Fruit fly (Drosophila melanogaster) whole organism, pupa: ENCODE results near the gene He.

Experiments
- CG10348 ChIP-seq: fragments of 200-800 bp; sonication (Bioruptor generic); IDR thresholded peaks from 2 replicates; pipeline ENCODE4 v1.3.6; 2022; ENCODE audit warnings: missing biosample characterization, missing genetic modification characterization
- CG12605 ChIP-seq: fragments of 200-800 bp; sonication (Bioruptor generic); IDR thresholded peaks from 2 replicates; pipeline ENCODE4 v1.3.6; 2022; ENCODE audit warnings: missing biosample characterization, missing genetic modification characterization
- CG13204 ChIP-seq: fragments of 200-800 bp; sonication (Bioruptor generic); optimal IDR thresholded peaks from 2 replicates; lab custom pipeline; 2018; ENCODE audit warnings: missing biosample characterization, mild to moderate bottlenecking, missing genetic modification characterization, moderate library complexity
- CG14655 ChIP-seq: fragments of 200-800 bp; sonication (Bioruptor generic); optimal IDR thresholded peaks from 3 replicates; lab custom pipeline; 2017; ENCODE audit warnings: mild to moderate bottlenecking, missing biosample characterization, missing genetic modification reagents, missing genetic modification characterization
- CG15710 ChIP-seq: fragments of 200-800 bp; sonication (Bioruptor generic); optimal IDR thresholded peaks from 2 replicates; lab custom pipeline; 2018; ENCODE audit warnings: missing biosample characterization, mild to moderate bottlenecking, missing genetic modification characterization, moderate library complexity
- CG17806 ChIP-seq: fragments of 200-800 bp; sonication (Bioruptor generic); optimal IDR thresholded peaks from 2 replicates; lab custom pipeline; 2018; ENCODE audit warnings: missing biosample characterization, mild to moderate bottlenecking, missing genetic modification characterization, moderate library complexity
- CG32121 ChIP-seq: fragments of 200-800 bp; sonication (Bioruptor generic); IDR thresholded peaks from 2 replicates; pipeline ENCODE4 v1.3.6; 2022; ENCODE audit warnings: missing biosample characterization, missing genetic modification characterization
- CG34367 ChIP-seq: fragments of 200-800 bp; sonication (Bioruptor generic); optimal IDR thresholded peaks from 2 replicates; lab custom pipeline; 2018; ENCODE audit warnings: missing biosample characterization, mild to moderate bottlenecking, missing genetic modification characterization
- CG4496 ChIP-seq: fragments of 200-800 bp; sonication (Bioruptor generic); IDR thresholded peaks from 3 replicates; pipeline ENCODE4 v1.3.6; 2022; ENCODE audit warnings: missing biosample characterization, missing genetic modification characterization
- CG8159 ChIP-seq: fragments of 200-800 bp; sonication (Bioruptor generic); optimal IDR thresholded peaks from 3 replicates; lab custom pipeline; 2018; ENCODE audit warnings: missing biosample characterization, mild to moderate bottlenecking, missing genetic modification characterization, moderate library complexity
- CG8301 ChIP-seq: fragments of 200-800 bp; sonication (Bioruptor generic); optimal IDR thresholded peaks from 2 replicates; lab custom pipeline; 2018; ENCODE audit warnings: missing biosample characterization, mild to moderate bottlenecking, missing genetic modification characterization
- CG9948 ChIP-seq: fragments of 200-800 bp; sonication (Bioruptor generic); optimal IDR thresholded peaks from 2 replicates; lab custom pipeline; 2018; ENCODE audit warnings: missing biosample characterization, mild to moderate bottlenecking, missing genetic modification characterization, moderate library complexity
- D1 ChIP-seq: fragments of 200-800 bp; sonication (Bioruptor generic); optimal IDR thresholded peaks from 2 replicates; lab custom pipeline; 2018; ENCODE audit warnings: missing biosample characterization, mild to moderate bottlenecking, missing genetic modification characterization, moderate library complexity
- EcR ChIP-seq: fragments of 200-800 bp; sonication (Bioruptor generic); optimal IDR thresholded peaks from 3 replicates; lab custom pipeline; 2019; ENCODE audit warnings: missing biosample characterization, missing genetic modification characterization, mild to moderate bottlenecking, moderate library complexity, missing genetic modification reagents
- Ets98B ChIP-seq: fragments of 200-800 bp; sonication (Bioruptor generic); IDR thresholded peaks from 2 replicates; pipeline ENCODE4 v1.3.6; 2022; ENCODE audit warnings: missing biosample characterization, missing genetic modification characterization
- Pif1A ChIP-seq: fragments of 200-800 bp; sonication (Bioruptor generic); optimal IDR thresholded peaks from 3 replicates; lab custom pipeline; 2016; ENCODE audit warnings: missing biosample characterization, missing genetic modification characterization
- Pif1B ChIP-seq: fragments of 200-800 bp; sonication (Bioruptor generic); optimal IDR thresholded peaks from 3 replicates; lab custom pipeline; 2016; ENCODE audit warnings: missing biosample characterization, missing genetic modification characterization
- Snoo ChIP-seq: fragments of 200-800 bp; sonication (Bioruptor generic); optimal IDR thresholded peaks from 3 replicates; lab custom pipeline; 2017; ENCODE audit warnings: missing biosample characterization, mild to moderate bottlenecking, missing genetic modification characterization, inconsistent platforms
- fd96Ca ChIP-seq: fragments of 200-800 bp; sonication (Bioruptor generic); IDR thresholded peaks from 3 replicates; pipeline ENCODE4 v1.3.6; 2022; ENCODE audit warnings: missing biosample characterization, missing genetic modification characterization
- gl ChIP-seq: fragments of 200-800 bp; sonication (Bioruptor generic); optimal IDR thresholded peaks from 2 replicates; lab custom pipeline; 2018; ENCODE audit warnings: missing biosample characterization, mild to moderate bottlenecking, missing genetic modification characterization
- rn ChIP-seq: fragments of 200-800 bp; sonication (Bioruptor generic); IDR thresholded peaks from 2 replicates; pipeline ENCODE4 v1.3.6; 2022; ENCODE audit warnings: missing biosample characterization, missing genetic modification characterization

Gene He

DNA sequence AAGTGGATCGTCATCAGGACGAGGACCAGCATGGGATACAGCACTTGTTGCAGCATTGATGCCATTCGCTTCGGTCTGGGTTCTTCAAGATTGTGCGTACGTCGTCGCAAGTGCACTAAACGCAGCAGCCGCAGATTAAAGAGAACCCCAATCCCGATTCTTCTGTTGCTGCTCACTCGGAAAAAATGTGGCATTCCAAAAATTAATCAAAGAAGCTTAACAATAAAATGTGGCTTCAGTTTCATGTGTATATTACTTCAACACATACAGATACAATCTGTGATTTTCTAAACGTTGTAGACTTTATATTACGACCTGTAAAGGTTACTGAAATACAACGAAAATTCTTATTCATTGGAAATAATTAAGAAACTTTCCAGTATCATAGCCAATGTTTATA is 47.4 kb upstream of the He start, which contains the start of gene NimC3:
Gene NimC3, minus strand, starts transcription at position 101 of the 400 bp plus-strand sequence.
- TF ChIP-seq CG9948 (tag; lab: Kevin White, UChicago) (peak; percentile 27), EcR (GFP tag; lab: Kevin White, UChicago) (no peak), gl (tag; lab: Kevin White, UChicago) (no peak), Snoo (tag; lab: Kevin White, UChicago) (no peak), CG32121 (GFP tag; lab: Robert Waterston, UW) (no peak), CG10348 (no peak), CG14655 (GFP tag; lab: Kevin White, UChicago) (peak; percentile 46), rn (GFP tag; lab: Robert Waterston, UW) (no peak), CG17806 (tag; lab: Kevin White, UChicago) (no peak), CG34367 (no peak), CG12605 (GFP tag; lab: Robert Waterston, UW) (no peak), CG8301 (peak; percentile 19), CG8159 (tag; lab: Kevin White, UChicago) (peak; percentile 41)

DNA sequence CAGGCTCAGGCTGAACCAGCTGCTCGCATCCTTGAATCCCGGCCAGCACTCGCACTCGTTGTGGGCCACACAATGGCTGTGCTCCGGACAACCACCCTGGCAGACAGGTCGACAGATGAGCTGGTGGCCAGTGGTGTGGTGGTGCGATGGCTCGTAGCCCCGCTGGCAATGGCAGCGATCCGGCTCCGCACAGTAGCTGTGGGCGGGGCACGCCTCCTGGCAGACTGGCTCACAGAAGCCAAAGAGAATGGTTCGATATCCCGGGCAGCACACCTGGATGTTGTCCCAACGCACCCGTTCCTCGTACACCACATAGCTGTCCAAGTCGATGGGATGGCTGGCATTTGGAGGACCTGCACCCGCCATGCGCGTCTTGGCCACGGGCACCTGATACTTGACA is 46.9 kb upstream of the He start:
- TF ChIP-seq fd96Ca (no peak), CG32121 (GFP tag; lab: Robert Waterston, UW) (no peak), Pif1B (GFP tag; lab: Kevin White, UChicago) (no peak), CG4496 (GFP tag; lab: Robert Waterston, UW) (no peak), CG15710 (tag; lab: Kevin White, UChicago) (no peak), Pif1A (no peak), rn (GFP tag; lab: Robert Waterston, UW) (no peak), gl (tag; lab: Kevin White, UChicago) (no peak), D1 (tag; lab: Kevin White, UChicago) (no peak), CG10348 (no peak), Ets98B (no peak)

DNA sequence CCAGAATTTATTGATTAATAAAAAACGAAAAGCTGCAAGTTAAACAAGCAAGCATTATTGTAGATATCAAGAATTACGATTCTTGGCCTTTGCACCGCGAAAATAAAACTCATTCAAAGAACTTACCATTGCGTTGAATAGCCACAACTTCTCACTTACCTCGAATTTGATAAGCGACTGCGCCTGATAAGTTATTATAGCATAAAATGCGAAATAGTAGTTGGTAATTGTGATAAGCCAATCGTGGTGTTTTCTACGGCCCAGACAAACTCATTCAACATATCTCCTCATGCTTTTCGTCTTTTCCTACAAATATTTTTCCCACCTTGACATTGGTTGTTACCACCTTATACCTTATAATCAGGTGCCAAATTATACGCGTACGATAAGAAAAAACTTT is 42.4 kb upstream of the He start:
- TF ChIP-seq rn (GFP tag; lab: Robert Waterston, UW) = no peak
- TF ChIP-seq D1 (tag; lab: Kevin White, UChicago) = no peak
- TF ChIP-seq CG9948 (tag; lab: Kevin White, UChicago) = no peak
- no peak for TF ChIP-seq CG14655 (GFP tag; lab: Kevin White, UChicago)
- no peak for TF ChIP-seq CG17806 (tag; lab: Kevin White, UChicago)
- TF ChIP-seq Snoo (tag; lab: Kevin White, UChicago) = no peak
- TF ChIP-seq gl (tag; lab: Kevin White, UChicago) = no peak
- TF ChIP-seq Ets98B = no peak

DNA sequence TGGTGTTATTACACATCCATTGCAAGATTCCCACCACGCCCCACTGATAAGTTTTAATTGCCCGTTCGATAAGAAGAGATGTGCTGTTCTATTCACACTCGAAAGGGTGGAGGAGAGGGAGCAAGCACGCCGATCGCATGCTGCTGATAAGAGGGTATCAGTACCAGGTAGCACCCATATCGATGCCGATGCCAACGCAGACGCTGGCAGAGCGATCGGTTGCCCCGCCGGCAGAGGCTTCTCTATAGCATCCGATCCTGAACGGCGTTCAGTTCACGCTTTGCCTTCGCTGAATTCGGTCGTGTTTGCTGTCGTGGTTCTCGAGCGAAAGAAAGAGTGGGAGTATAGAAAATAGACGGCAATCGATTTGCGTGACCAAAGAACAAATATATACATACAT is 40.7 kb upstream of the He start:
- no peak for TF ChIP-seq EcR (GFP tag; lab: Kevin White, UChicago)
- no peak for TF ChIP-seq Ets98B
- TF ChIP-seq Pif1B (GFP tag; lab: Kevin White, UChicago) = no peak
- no peak for TF ChIP-seq Snoo (tag; lab: Kevin White, UChicago)
- no peak for TF ChIP-seq CG15710 (tag; lab: Kevin White, UChicago)
- no peak for TF ChIP-seq CG8301
- no peak for TF ChIP-seq gl (tag; lab: Kevin White, UChicago)
- no peak for TF ChIP-seq rn (GFP tag; lab: Robert Waterston, UW)
- no peak for TF ChIP-seq CG8159 (tag; lab: Kevin White, UChicago)
- no peak for TF ChIP-seq CG34367
- no peak for TF ChIP-seq CG9948 (tag; lab: Kevin White, UChicago)
- TF ChIP-seq CG14655 (GFP tag; lab: Kevin White, UChicago) = no peak
- TF ChIP-seq CG10348 = no peak
- TF ChIP-seq CG32121 (GFP tag; lab: Robert Waterston, UW) = no peak
- no peak for TF ChIP-seq CG17806 (tag; lab: Kevin White, UChicago)
- TF ChIP-seq CG13204 (GFP tag; lab: Kevin White, UChicago) = no peak
- TF ChIP-seq CG12605 (GFP tag; lab: Robert Waterston, UW) = no peak
- TF ChIP-seq fd96Ca = no peak
- TF ChIP-seq D1 (tag; lab: Kevin White, UChicago) = no peak
- TF ChIP-seq, all 21 proteins: peak for 0

DNA sequence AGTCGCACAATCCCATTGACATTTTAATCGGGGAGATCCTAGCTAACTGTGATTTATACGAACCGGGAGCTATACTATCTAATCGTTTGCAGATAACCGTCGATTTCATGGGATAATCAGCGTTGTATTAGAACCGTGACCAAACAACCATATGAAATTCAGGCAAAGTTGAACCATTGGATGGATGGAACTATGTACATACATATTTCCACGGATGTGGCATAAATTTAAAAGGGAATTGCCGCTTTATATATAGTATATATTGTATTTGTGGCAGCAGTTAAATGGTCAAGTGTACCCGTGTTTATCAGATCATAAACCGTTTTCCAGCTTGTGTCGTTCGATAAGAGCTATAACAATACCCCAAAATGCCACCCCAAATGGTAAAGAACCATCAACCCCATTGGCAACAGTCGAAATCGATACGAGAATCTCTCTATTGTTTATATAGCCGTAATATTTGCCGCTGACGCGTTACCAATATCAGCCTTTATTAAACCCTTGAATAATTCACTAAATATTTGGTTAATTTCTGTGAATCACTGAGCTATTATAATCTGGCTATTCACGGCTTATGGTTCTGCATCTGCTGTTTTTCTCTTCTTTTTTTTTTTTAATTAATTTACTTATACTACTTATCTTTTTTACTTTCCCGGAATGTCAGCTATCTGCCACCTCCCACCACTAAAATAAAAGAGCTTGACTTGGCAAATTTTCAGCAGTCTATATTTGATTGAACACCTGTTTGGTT is 39.7 kb upstream of the He start, which contains the start of gene bgm:
Gene bgm, plus strand, starts transcription at position 701 of the 751 bp plus-strand sequence.
- TF ChIP-seq Snoo (tag; lab: Kevin White, UChicago) (no peak), CG9948 (tag; lab: Kevin White, UChicago) (no peak), CG4496 (GFP tag; lab: Robert Waterston, UW) (no peak), gl (tag; lab: Kevin White, UChicago) (no peak)

DNA sequence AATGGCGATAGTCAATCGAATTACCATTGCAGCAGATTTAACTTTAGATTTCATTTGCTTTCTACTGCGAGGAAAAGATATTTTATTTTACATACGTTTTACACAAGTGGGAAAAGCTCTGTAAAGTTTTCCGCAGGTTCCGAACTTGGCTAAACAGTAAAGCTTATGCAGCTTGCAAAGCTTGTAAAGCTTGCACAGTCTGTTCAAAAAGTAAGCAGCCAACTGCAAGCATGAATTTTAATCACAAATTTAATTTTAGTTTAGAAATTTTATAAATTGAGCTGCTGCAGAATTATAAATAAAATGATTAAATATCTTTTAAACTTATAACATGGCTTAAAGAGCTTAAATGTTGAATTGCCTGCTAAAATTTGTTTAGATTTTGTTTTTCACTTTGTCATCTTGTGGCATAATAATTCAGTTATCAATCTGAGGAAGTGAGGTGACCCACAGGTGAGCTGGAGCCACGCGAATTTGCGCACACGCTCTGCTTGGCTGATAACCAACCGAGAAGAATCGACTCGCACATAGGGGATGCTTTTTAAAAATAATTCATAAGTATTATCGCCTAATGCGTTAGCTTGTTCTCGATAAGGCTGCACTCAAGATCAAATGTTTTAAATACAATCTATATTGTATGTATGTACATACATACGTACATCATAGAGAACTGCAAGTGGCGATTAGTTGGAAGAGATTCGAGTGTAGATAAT is 39.0 kb upstream of the He start:
- TF ChIP-seq Pif1B (GFP tag; lab: Kevin White, UChicago) (no peak), CG14655 (GFP tag; lab: Kevin White, UChicago) (peak; percentile 15), Pif1A (peak; percentile 9), Ets98B (peak; percentile 51; the same call in 1 of the 2 replicates), CG34367 (no peak), CG8159 (tag; lab: Kevin White, UChicago) (peak; percentile 7), CG12605 (GFP tag; lab: Robert Waterston, UW) (0 out of 2 replicates have a peak, but pooled peaks have one; percentile 27), Snoo (tag; lab: Kevin White, UChicago) (peak; percentile 12)
